Worm (Caenorhabditis elegans) whole organism, L1 larva: Measurements from ENCODE around the gene srw-79.

ENCODE experiments used
- dpl-1 ChIP-seq, 3 experiments: fragments of 150-350 bp in 2 of 3; sonication (generic microtip) in 1 of 3; optimal IDR thresholded peaks; 2 replicates each; lab custom pipeline; 2014 to 2017; ENCODE audit warnings: missing biosample characterization in 3 of 3, missing genetic modification characterization in 3 of 3, missing genetic modification reagents in 3 of 3
- fos-1 ChIP-seq: fragments of 150-350 bp; optimal IDR thresholded peaks from 2 replicates; lab custom pipeline; 2014; ENCODE audit warnings: missing biosample characterization, missing genetic modification characterization
- jun-1 ChIP-seq: fragments of 150-350 bp; optimal IDR thresholded peaks from 2 replicates; lab custom pipeline; 2014; ENCODE audit warnings: missing biosample characterization, missing genetic modification reagents, missing genetic modification characterization
- lin-35 ChIP-seq, 2 experiments: fragments of 150-350 bp; optimal IDR thresholded peaks; 2 replicates each; lab custom pipeline; 2014; ENCODE audit warnings: missing biosample characterization in 2 of 2, missing genetic modification characterization in 2 of 2, missing genetic modification reagents in 2 of 2
- nhr-11 ChIP-seq: fragments of 150-350 bp; optimal IDR thresholded peaks from 2 replicates; lab custom pipeline; 2014; ENCODE audit warnings: missing biosample characterization, missing genetic modification characterization
- nhr-237 ChIP-seq: fragments of 150-350 bp; optimal IDR thresholded peaks from 2 replicates; lab custom pipeline; 2014; ENCODE audit warnings: missing biosample characterization, missing genetic modification characterization
- nhr-28 ChIP-seq: fragments of 150-350 bp; optimal IDR thresholded peaks from 2 replicates; lab custom pipeline; 2014; ENCODE audit warnings: missing biosample characterization, missing genetic modification characterization
- pqm-1 ChIP-seq: sonication (generic microtip); optimal IDR thresholded peaks from 3 replicates; lab custom pipeline; 2017; ENCODE audit warnings: missing biosample characterization, missing genetic modification characterization
- skn-1 ChIP-seq: fragments of 150-350 bp; optimal IDR thresholded peaks from 2 replicates; lab custom pipeline; 2014; ENCODE audit warnings: missing biosample characterization, missing genetic modification characterization
- unc-62 ChIP-seq: fragments of 150-350 bp; optimal IDR thresholded peaks from 2 replicates; lab custom pipeline; 2014; ENCODE audit warnings: missing biosample characterization, missing genetic modification reagents, missing genetic modification characterization
- ztf-11 ChIP-seq, 2 experiments: sonication (generic microtip); optimal IDR thresholded peaks; 2 replicates each; lab custom pipeline; 2016 to 2017; ENCODE audit warnings: missing genetic modification characterization in 2 of 2, missing biosample characterization in 1 of 2, missing compliant biosample characterization in 1 of 2

- no peak for TF ChIP-seq fos-1 (tag; lab: Kevin White, UChicago)
- TF ChIP-seq dpl-1 (GFP tag; optimal IDR thresholded peaks at IDR 0.05; lab: Kevin White, UChicago): no peak
- TF ChIP-seq nhr-237 (tag; lab: Kevin White, UChicago): no peak
- TF ChIP-seq nhr-28 (tag; lab: Kevin White, UChicago): no peak
- TF ChIP-seq skn-1 (tag; lab: Kevin White, UChicago): no peak
- no peak for TF ChIP-seq nhr-11 (tag; lab: Kevin White, UChicago)
- no peak for TF ChIP-seq jun-1 (tag; lab: Kevin White, UChicago)
- TF ChIP-seq unc-62: no peak
- no peak for TF ChIP-seq lin-35 (GFP tag; optimal IDR thresholded peaks at IDR 0.05; lab: Kevin White, UChicago)
- no peak for TF ChIP-seq pqm-1
- no peak for TF ChIP-seq ztf-11 (tag; optimal IDR thresholded peaks at IDR 0.05; lab: Kevin White, UChicago)
Observed at ce11 chrII:2976597-2976996, 30.1 kb downstream of the srw-79 start, which contains the start of gene nhr-88.
